Worm (Caenorhabditis elegans) whole organism, young adult: Measurements from ENCODE around the gene K02A6.1.

Source experiments
- F22D6.2 ChIP-seq: sonication (generic microtip); optimal IDR thresholded peaks from 2 replicates; lab custom pipeline; 2016; ENCODE audit warnings: mild to moderate bottlenecking, missing genetic modification characterization, missing compliant biosample characterization
- F57C9.4 ChIP-seq: sonication (generic microtip); optimal IDR thresholded peaks from 2 replicates; lab custom pipeline; 2017; ENCODE audit warnings: mild to moderate bottlenecking, missing genetic modification characterization, missing compliant biosample characterization
- K12H6.12 ChIP-seq: fragments of 200-800 bp; sonication (Bioruptor generic); optimal IDR thresholded peaks from 2 replicates; lab custom pipeline; 2018; ENCODE audit warnings: mild to moderate bottlenecking, missing genetic modification characterization, missing compliant biosample characterization
- dpl-1 ChIP-seq: fragments of 150-350 bp; optimal IDR thresholded peaks from 2 replicates; lab custom pipeline; 2014; ENCODE audit warnings: missing biosample characterization, missing genetic modification reagents, missing genetic modification characterization
- madf-10 ChIP-seq: sonication (generic microtip); optimal IDR thresholded peaks from 2 replicates; lab custom pipeline; 2016; ENCODE audit warnings: mild to moderate bottlenecking, missing genetic modification characterization, missing compliant biosample characterization
- nfya-1 ChIP-seq: sonication (generic microtip); optimal IDR thresholded peaks from 2 replicates; lab custom pipeline; 2017; ENCODE audit warnings: antibody characterized with exemption, missing compliant biosample characterization, missing genetic modification characterization, borderline replicate concordance; ENCODE audit not compliant: insufficient read depth
- rcor-1 ChIP-seq: fragments of 200-800 bp; sonication (Bioruptor generic); IDR thresholded peaks from 2 replicates; pipeline ENCODE4 v1.3.6; 2022; ENCODE audit warnings: missing genetic modification reagents, missing genetic modification characterization, missing compliant biosample characterization
- tlf-1 ChIP-seq: fragments of 200-800 bp; sonication (Bioruptor generic); optimal IDR thresholded peaks from 2 replicates; lab custom pipeline; 2018; ENCODE audit warnings: mild to moderate bottlenecking, missing genetic modification characterization, missing compliant biosample characterization
- unc-62 ChIP-seq: fragments of 150-350 bp; optimal IDR thresholded peaks from 2 replicates; lab custom pipeline; 2014; ENCODE audit warnings: missing biosample characterization, missing genetic modification reagents, missing genetic modification characterization

DNA sequence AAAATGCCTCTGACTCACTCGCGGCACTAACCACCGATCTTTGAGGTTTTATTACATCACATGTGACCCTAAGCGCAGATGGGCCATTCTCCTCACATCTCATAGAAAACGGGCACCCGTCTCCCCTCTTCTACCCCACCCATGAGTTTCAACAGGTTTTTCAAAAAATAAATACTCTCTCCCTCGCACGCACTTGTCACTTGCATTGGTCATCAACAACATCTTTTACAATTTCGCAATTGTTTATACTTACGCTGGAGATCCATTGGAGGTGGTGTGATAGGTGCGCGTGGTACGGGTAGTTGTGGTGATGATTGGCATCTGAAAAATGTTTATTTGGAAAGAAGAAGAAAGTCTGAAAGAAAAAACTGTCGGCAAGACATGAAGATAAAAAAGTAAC lies 16.5 kb downstream of the K02A6.1 start, which contains the start of gene M60.4:
- TF ChIP-seq K12H6.12 = peak; percentile 38
- TF ChIP-seq madf-10 (tag; lab: Kevin White, UChicago) = no peak
- TF ChIP-seq unc-62 (GFP tag; lab: Kevin White, UChicago) = peak; percentile 80
- no peak for TF ChIP-seq nfya-1 (tag; lab: Kevin White, UChicago)
- no peak for TF ChIP-seq dpl-1 (GFP tag; lab: Kevin White, UChicago)
- no peak for TF ChIP-seq F57C9.4 (tag; lab: Kevin White, UChicago)
- no peak for TF ChIP-seq rcor-1 (GFP tag; lab: Robert Waterston, UW)
- no peak for TF ChIP-seq tlf-1 (GFP tag; lab: Kevin White, UChicago)
- TF ChIP-seq F22D6.2 (tag; lab: Kevin White, UChicago) = no peak
